Fruit fly (Drosophila melanogaster) whole organism: Measurements from ENCODE around the gene Glut1.

Source experiments
- EcR ChIP-seq, 2 experiments: fragments of >200 bp; optimal IDR thresholded peaks; 2 replicates each; lab custom pipeline; 2017; ENCODE audit warnings: missing biosample characterization in 2 of 2, missing genetic modification characterization in 2 of 2, missing genetic modification reagents in 2 of 2
- pan ChIP-seq: fragments of >200 bp; optimal IDR thresholded peaks from 2 replicates; lab custom pipeline; 2017
- psq ChIP-seq: fragments of >200 bp; optimal IDR thresholded peaks from 2 replicates; lab custom pipeline; 2017
- usp ChIP-seq: fragments of >200 bp; optimal IDR thresholded peaks from 2 replicates; lab custom pipeline; 2017; ENCODE audit warnings: missing biosample characterization, missing genetic modification characterization, mixed read lengths

DNA sequence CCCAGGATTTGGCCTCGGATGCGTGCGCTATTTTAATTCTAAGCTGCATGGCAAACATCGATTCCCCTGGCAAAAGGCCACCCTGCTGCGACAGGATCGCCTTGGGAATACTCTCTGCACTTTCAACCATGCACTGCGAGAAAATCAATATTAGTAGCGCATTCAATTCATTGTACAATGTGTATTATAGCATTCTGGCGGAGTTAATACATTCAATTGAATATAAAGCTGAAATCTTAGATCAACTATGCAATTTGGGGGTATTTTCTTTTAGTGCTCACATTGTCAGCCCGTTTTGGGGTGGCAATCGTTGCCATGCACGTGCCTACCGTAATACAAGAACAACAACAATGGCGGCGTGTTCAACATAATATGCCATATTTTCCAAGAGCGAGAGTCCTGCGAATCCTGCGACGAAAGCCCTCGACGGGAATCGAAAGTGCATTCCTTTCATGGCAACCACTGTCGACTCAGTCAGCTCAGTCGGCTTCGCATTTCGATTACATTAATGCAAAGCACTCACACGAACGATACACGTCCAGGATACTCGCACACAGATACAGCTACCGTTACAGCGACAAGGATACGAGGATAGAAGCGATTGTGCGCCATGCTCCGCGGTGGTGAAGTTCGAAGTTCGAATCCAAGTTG, 6.1 kb upstream of the Glut1 start:
- no peak for TF ChIP-seq usp
- TF ChIP-seq psq (lab: Kevin White, UChicago) = no peak
- TF ChIP-seq pan (lab: Kevin White, UChicago) = no peak
- no peak for TF ChIP-seq EcR (GFP tag; optimal IDR thresholded peaks at IDR 0.05; lab: Kevin White, UChicago)
